Worm (Caenorhabditis elegans) whole organism, mixed stage, embryonic: ENCODE measurements around the gene B0218.7.
"Not testable (repeated sequence)": the region's sequence is repeated elsewhere in the genome, so short reads cannot be mapped to it uniquely, and the experiment has no call there.

Experiments used
- M03D4.4 ChIP-seq: sonication (generic microtip); optimal IDR thresholded peaks from 2 replicates; lab custom pipeline; 2017; ENCODE audit warnings: mild to moderate bottlenecking, missing genetic modification characterization, missing compliant biosample characterization
- bed-3 ChIP-seq: fragments of 200-800 bp; sonication (Bioruptor generic); optimal IDR thresholded peaks from 3 replicates; lab custom pipeline; 2018; ENCODE audit warnings: mild to moderate bottlenecking, missing genetic modification characterization, moderate library complexity, missing compliant biosample characterization
- blmp-1 ChIP-seq: fragments of 150-350 bp; optimal IDR thresholded peaks from 2 replicates; lab custom pipeline; 2014; ENCODE audit warnings: missing biosample characterization, missing genetic modification characterization
- ceh-39 ChIP-seq: fragments of 150-350 bp; optimal IDR thresholded peaks from 2 replicates; lab custom pipeline; 2014; ENCODE audit warnings: missing biosample characterization, missing genetic modification characterization
- ces-1 ChIP-seq: fragments of 150-350 bp; optimal IDR thresholded peaks from 2 replicates; lab custom pipeline; 2014; ENCODE audit warnings: missing biosample characterization, missing genetic modification reagents, missing genetic modification characterization
- cnd-1 ChIP-seq: fragments of 200-800 bp; sonication (Bioruptor generic); optimal IDR thresholded peaks from 2 replicates; lab custom pipeline; 2018; ENCODE audit warnings: mild to moderate bottlenecking, missing genetic modification characterization, missing compliant biosample characterization
- drap-1 ChIP-seq: fragments of 200-800 bp; sonication (Bioruptor generic); optimal IDR thresholded peaks from 3 replicates; lab custom pipeline; 2018; ENCODE audit warnings: mild to moderate bottlenecking, missing genetic modification characterization, missing compliant biosample characterization
- elt-3 ChIP-seq: fragments of 150-350 bp; optimal IDR thresholded peaks from 2 replicates; lab custom pipeline; 2014; ENCODE audit warnings: missing biosample characterization, missing genetic modification characterization
- flh-1 ChIP-seq: fragments of 200-800 bp; sonication (Bioruptor generic); optimal IDR thresholded peaks from 2 replicates; lab custom pipeline; 2018; ENCODE audit warnings: mild to moderate bottlenecking, missing genetic modification characterization, moderate library complexity, missing compliant biosample characterization
- ham-2 ChIP-seq: fragments of 200-800 bp; sonication (Bioruptor generic); optimal IDR thresholded peaks from 2 replicates; lab custom pipeline; 2018; ENCODE audit warnings: mild to moderate bottlenecking, missing genetic modification characterization, missing compliant biosample characterization
- lsy-2 ChIP-seq: fragments of 150-350 bp; optimal IDR thresholded peaks from 2 replicates; lab custom pipeline; 2014; ENCODE audit warnings: missing biosample characterization, missing genetic modification characterization
- mab-5 ChIP-seq: fragments of 150-350 bp; optimal IDR thresholded peaks from 2 replicates; lab custom pipeline; 2014; ENCODE audit warnings: missing biosample characterization, missing genetic modification characterization
- mep-1 ChIP-seq: fragments of 150-350 bp; optimal IDR thresholded peaks from 2 replicates; lab custom pipeline; 2017; ENCODE audit warnings: missing biosample characterization, missing genetic modification reagents, missing genetic modification characterization, inconsistent platforms
- nhr-12 ChIP-seq: fragments of 150-350 bp; optimal IDR thresholded peaks from 2 replicates; lab custom pipeline; 2014; ENCODE audit warnings: missing biosample characterization, missing genetic modification characterization
- nhr-28 ChIP-seq: fragments of 150-350 bp; optimal IDR thresholded peaks from 2 replicates; lab custom pipeline; 2014; ENCODE audit warnings: missing biosample characterization, missing genetic modification characterization
- nhr-76 ChIP-seq: sonication (generic microtip); optimal IDR thresholded peaks from 2 replicates; lab custom pipeline; 2017; ENCODE audit warnings: missing biosample characterization, missing genetic modification characterization
- pha-4 ChIP-seq: fragments of 150-350 bp; optimal IDR thresholded peaks from 2 replicates; lab custom pipeline; 2018; ENCODE audit warnings: missing biosample characterization, missing genetic modification reagents, missing genetic modification characterization
- snpc-4 ChIP-seq: fragments of 150-350 bp; optimal IDR thresholded peaks from 2 replicates; lab custom pipeline; 2014; ENCODE audit warnings: missing biosample characterization, missing genetic modification characterization
- sptf-1 ChIP-seq: sonication (generic microtip); optimal IDR thresholded peaks from 2 replicates; lab custom pipeline; 2017; ENCODE audit warnings: mild to moderate bottlenecking, missing genetic modification characterization, moderate library complexity, missing compliant biosample characterization
- tbx-8 ChIP-seq: fragments of 200-800 bp; sonication (Bioruptor generic); optimal IDR thresholded peaks from 2 replicates; lab custom pipeline; 2018; ENCODE audit warnings: mild to moderate bottlenecking, missing genetic modification characterization, moderate library complexity, missing compliant biosample characterization
- unc-39 ChIP-seq: fragments of 150-350 bp; optimal IDR thresholded peaks from 2 replicates; lab custom pipeline; 2014; ENCODE audit warnings: missing biosample characterization, missing genetic modification characterization
- unc-62 ChIP-seq: fragments of 150-350 bp; optimal IDR thresholded peaks from 2 replicates; lab custom pipeline; 2014; ENCODE audit warnings: missing biosample characterization, missing genetic modification reagents, missing genetic modification characterization
- ztf-11 ChIP-seq: fragments of 150-350 bp; optimal IDR thresholded peaks from 2 replicates; lab custom pipeline; 2014; ENCODE audit warnings: missing biosample characterization, missing genetic modification characterization

Gene B0218.7

DNA sequence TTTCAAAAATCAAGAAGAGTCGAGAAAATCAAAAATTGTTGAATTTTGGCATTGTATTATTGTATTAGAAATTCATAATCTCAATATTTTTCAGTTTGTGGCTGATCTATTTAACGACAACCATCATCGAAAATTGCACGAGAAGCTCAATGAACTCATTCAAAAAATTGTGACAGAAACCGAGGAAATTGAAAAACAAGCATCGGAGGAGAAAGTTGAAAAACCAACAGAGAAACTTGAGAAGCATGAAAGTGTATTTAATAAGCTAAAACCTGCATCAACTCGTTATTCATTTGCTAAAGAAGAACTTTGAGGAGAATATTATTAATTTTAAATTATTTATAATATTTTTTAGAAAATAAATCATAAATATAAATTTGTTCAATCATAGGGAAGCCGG, 38.9 kb downstream of the B0218.7 start, which contains the start of gene ceph-41:
Gene ceph-41 (plus strand): TSS at position 301 of the 400 bp plus-strand sequence.
- no peak for TF ChIP-seq pha-4 (tag; lab: Kevin White, UChicago)
- TF ChIP-seq ham-2: no peak
- no peak for TF ChIP-seq cnd-1 (tag; lab: Kevin White, UChicago)
- no peak for TF ChIP-seq flh-1 (GFP tag; lab: Kevin White, UChicago)
- no peak for TF ChIP-seq tbx-8 (GFP tag; lab: Kevin White, UChicago)
- TF ChIP-seq snpc-4 (tag; lab: Kevin White, UChicago): no peak

DNA sequence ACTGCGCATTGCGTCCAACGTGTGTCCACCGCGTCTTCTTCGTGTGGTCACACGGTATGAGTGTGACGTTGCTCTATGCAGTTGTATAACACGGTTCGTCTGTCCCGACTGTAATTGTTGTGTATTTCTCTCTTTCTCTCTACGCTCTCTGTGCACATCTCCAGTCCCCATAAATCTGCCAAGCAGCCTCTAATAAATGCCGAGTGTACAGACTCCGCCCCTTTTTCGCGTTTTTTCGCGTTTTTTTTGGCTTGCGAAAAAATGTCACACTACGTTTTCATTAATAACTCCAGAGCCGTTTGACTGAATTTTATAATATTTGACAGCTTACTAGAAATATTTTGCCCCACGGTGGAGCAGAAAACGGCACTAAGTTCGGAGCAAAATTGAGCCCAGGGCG, 43.5 kb downstream of the B0218.7 start, which contains the start of gene erp-44.3:
Gene erp-44.3 (plus strand): TSS at position 301 of the 400 bp plus-strand sequence.
- TF ChIP-seq sptf-1; nhr-28 (tag; lab: Kevin White, UChicago); elt-3 (tag; lab: Kevin White, UChicago): not testable (repeated sequence)

DNA sequence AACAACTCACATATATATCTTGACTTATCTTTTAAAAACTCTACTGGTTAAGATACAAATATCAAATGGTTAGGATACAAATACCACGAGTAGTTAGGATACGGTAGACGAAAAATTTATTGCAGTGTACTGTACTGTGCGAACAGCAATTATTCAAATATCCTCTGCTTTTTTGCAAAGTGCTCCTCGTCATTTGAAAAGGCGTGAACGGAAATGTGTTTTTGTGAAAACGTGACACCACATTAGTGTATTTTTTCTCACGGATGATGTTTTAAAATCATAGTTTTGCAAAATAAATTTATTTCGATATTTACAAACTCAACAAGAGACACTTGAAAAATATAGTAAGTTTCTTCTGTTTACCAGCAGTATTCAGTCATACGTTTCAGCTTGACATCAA, 47.1 kb downstream of the B0218.7 start, which contains the start of gene F42G8.8:
Gene F42G8.8 (plus strand): TSS at position 301 of the 400 bp plus-strand sequence.
- TF ChIP-seq mab-5 (tag; lab: Kevin White, UChicago) (no peak), lsy-2 (no peak), flh-1 (GFP tag; lab: Kevin White, UChicago) (no peak), ham-2 (no peak), nhr-12 (tag; lab: Kevin White, UChicago) (no peak), mep-1 (tag; lab: Kevin White, UChicago) (no peak), tbx-8 (GFP tag; lab: Kevin White, UChicago) (no peak), ceh-39 (no peak), drap-1 (GFP tag; lab: Kevin White, UChicago) (no peak), unc-39 (tag; lab: Kevin White, UChicago) (no peak), ces-1 (no peak), blmp-1 (tag; lab: Kevin White, UChicago) (no peak)

- TF ChIP-seq ham-2 (no peak), ztf-11 (tag; lab: Kevin White, UChicago) (no peak), nhr-28 (tag; lab: Kevin White, UChicago) (no peak), unc-62 (GFP tag; lab: Kevin White, UChicago) (no peak), sptf-1 (no peak), nhr-76 (tag; lab: Kevin White, UChicago) (no peak), M03D4.4 (tag; lab: Kevin White, UChicago) (no peak), bed-3 (GFP tag; lab: Kevin White, UChicago) (no peak), cnd-1 (tag; lab: Kevin White, UChicago) (no peak)
Measured at ce11 chrIV:8115462-8115861, 50.4 kb downstream of the B0218.7 start, which contains the start of gene irld-8. irld-8 (plus strand) TSS chrIV:8115762.
